Worm (Caenorhabditis elegans) whole organism, midembryonic: Measurements from ENCODE around the gene him-4.

Experiments used
- cog-1 ChIP-seq: sonication (generic microtip); optimal IDR thresholded peaks from 2 replicates; lab custom pipeline; 2016; ENCODE audit warnings: missing genetic modification characterization, missing compliant biosample characterization
- flt-1 ChIP-seq: fragments of 200-800 bp; sonication (Bioruptor generic); IDR thresholded peaks from 2 replicates; pipeline ENCODE4 v1.3.6; 2022; ENCODE audit warnings: missing genetic modification characterization, missing compliant biosample characterization
- med-1 ChIP-seq: sonication (generic microtip); optimal IDR thresholded peaks from 2 replicates; lab custom pipeline; 2017; ENCODE audit warnings: missing genetic modification characterization, mild to moderate bottlenecking, missing compliant biosample characterization, antibody characterized with exemption, missing genetic modification reagents; ENCODE audit not compliant: insufficient read depth
- ref-1 ChIP-seq: fragments of 200-800 bp; sonication (Bioruptor generic); conservative IDR thresholded peaks from 2 replicates; pipeline ENCODE4 v1.3.6; 2022; ENCODE audit warnings: missing genetic modification reagents, missing genetic modification characterization, missing compliant biosample characterization
- tab-1 ChIP-seq: fragments of 200-800 bp; sonication (Bioruptor generic); IDR thresholded peaks from 2 replicates; pipeline ENCODE4 v1.3.6; 2022; ENCODE audit warnings: missing genetic modification characterization, missing compliant biosample characterization
- ztf-23 ChIP-seq: fragments of 200-800 bp; sonication (Bioruptor generic); IDR thresholded peaks from 2 replicates; pipeline ENCODE4 v1.3.6; 2022; ENCODE audit warnings: missing genetic modification reagents, missing genetic modification characterization, missing compliant biosample characterization

- no peak for TF ChIP-seq med-1 (GFP tag; lab: Kevin White, UChicago)
- TF ChIP-seq flt-1: no peak
- no peak for TF ChIP-seq tab-1
- no peak for TF ChIP-seq ref-1 (GFP tag; lab: Robert Waterston, UW)
- no peak for TF ChIP-seq ztf-23 (GFP tag; lab: Robert Waterston, UW)
- TF ChIP-seq cog-1 (tag; lab: Kevin White, UChicago): no peak
These were observed 3.8 kb upstream of the him-4 start, which contains the start of gene F15G9.2 for ce11 chrX:9713613-9714012.
